Worm (Caenorhabditis elegans): ENCODE results near the gene F01D5.10.

- TF ChIP-seq nhr-11 (tag; optimal IDR thresholded peaks at IDR 0.05) (no peak), skn-1 (tag; optimal IDR thresholded peaks at IDR 0.05) (no peak), nhr-25 (tag; optimal IDR thresholded peaks at IDR 0.05) (peak; percentile 45), snpc-4 (tag; optimal IDR thresholded peaks at IDR 0.05) (peak; percentile 99), sma-3 (GFP tag; optimal IDR thresholded peaks at IDR 0.05) (peak; percentile 96), nhr-21 (tag; optimal IDR thresholded peaks at IDR 0.05) (peak; percentile 87), egl-27 (tag; optimal IDR thresholded peaks at IDR 0.05) (peak; percentile 40), unc-39 (tag; optimal IDR thresholded peaks at IDR 0.05) (no peak), lin-39 (tag; optimal IDR thresholded peaks at IDR 0.05) (no peak), mab-5 (tag; optimal IDR thresholded peaks at IDR 0.05) (no peak), ama-1 (optimal IDR thresholded peaks at IDR 0.05) (peak; percentile 99), aly-2 (tag; optimal IDR thresholded peaks at IDR 0.05) (no peak), nhr-12 (tag; optimal IDR thresholded peaks at IDR 0.05) (no peak)
Observed at ce11 chrII:14018192-14018591, 2.9 kb downstream of the F01D5.10 start.

Data from whole organism, L2 larva.